Fruit fly (Drosophila melanogaster): ENCODE data around the gene Diedel2.

DNA sequence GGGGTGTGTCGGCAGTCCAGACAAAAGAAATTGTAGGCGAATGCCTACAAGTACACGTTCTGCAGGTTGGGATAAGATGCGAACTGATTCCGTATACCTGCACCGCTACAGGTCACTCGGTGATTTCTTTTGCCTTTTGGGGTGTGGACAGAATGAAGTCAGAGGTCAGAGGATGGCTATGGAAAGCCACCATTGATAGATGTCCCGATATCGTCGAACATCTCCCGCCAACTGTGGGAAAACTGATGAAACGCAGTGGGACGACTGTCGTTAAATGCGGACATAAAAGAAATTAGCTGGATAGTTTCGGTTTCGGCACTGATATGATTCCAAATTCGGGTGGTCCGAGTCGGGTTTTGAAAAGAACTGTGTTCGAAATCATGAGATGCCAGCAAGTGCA, 21.5 kb upstream of the Diedel2 start:
- no peak for TF ChIP-seq CG10631 (GFP tag; optimal IDR thresholded peaks at IDR 0.05)
- no peak for TF ChIP-seq Met (GFP tag; optimal IDR thresholded peaks at IDR 0.05)
- TF ChIP-seq Eip75B (GFP tag; optimal IDR thresholded peaks at IDR 0.05), result no peak
